Fruit fly (Drosophila melanogaster): Measurements from ENCODE around the gene knk.

The knk gene

dm6 chr3R:10161163-10161562 is 35.7 kb upstream of the knk start, which contains the start of gene CG6254 (continued):
- TF ChIP-seq Dbx (GFP tag; IDR thresholded peaks at IDR 0.05): peak; percentile 71
- TF ChIP-seq CG3281 (GFP tag; optimal IDR thresholded peaks at IDR 0.05): peak; percentile 100
- TF ChIP-seq al (GFP tag; IDR thresholded peaks at IDR 0.05): 0 out of 2 replicates have a peak, but pooled peaks have one; percentile 15
- TF ChIP-seq Ssrp (tag; optimal IDR thresholded peaks at IDR 0.05): no peak
- TF ChIP-seq h (optimal IDR thresholded peaks at IDR 0.05): no peak
- no peak for TF ChIP-seq fru (optimal IDR thresholded peaks at IDR 0.05)
- no peak for TF ChIP-seq hbn (GFP tag; IDR thresholded peaks at IDR 0.05; ENCODE audit: partially characterized antibody)
- no peak for TF ChIP-seq Mad (GFP tag; optimal IDR thresholded peaks at IDR 0.05)
- no peak for TF ChIP-seq CrebB (tag; optimal IDR thresholded peaks at IDR 0.05)
- TF ChIP-seq tgo (GFP tag; IDR thresholded peaks at IDR 0.05): no peak
- peak; percentile 27 for TF ChIP-seq pb (GFP tag; optimal IDR thresholded peaks at IDR 0.05)
- peak; percentile 33 for TF ChIP-seq her (GFP tag; optimal IDR thresholded peaks at IDR 0.05)
- peak; percentile 15 for TF ChIP-seq CG4854 (GFP tag; optimal IDR thresholded peaks at IDR 0.05)
- TF ChIP-seq crc (GFP tag; optimal IDR thresholded peaks at IDR 0.05): no peak
- TF ChIP-seq Dll (GFP tag; IDR thresholded peaks at IDR 0.05; ENCODE audit: partially characterized antibody): 0 out of 4 replicates have a peak, but pooled peaks have one; percentile 32
- peak; percentile 54 for TF ChIP-seq CG30020 (tag; optimal IDR thresholded peaks at IDR 0.05)
- peak; percentile 35; the same call in 1 of the 4 replicates for TF ChIP-seq Gug (GFP tag; IDR thresholded peaks at IDR 0.05)
- no peak for TF ChIP-seq wor (GFP tag; IDR thresholded peaks at IDR 0.05)
- TF ChIP-seq sug (tag; optimal IDR thresholded peaks at IDR 0.05): no peak
- peak; percentile 28; the same call in 1 of the 3 replicates for TF ChIP-seq vnd (GFP tag; IDR thresholded peaks at IDR 0.05; ENCODE audit: partially characterized antibody)
- peak; percentile 24 for TF ChIP-seq Fer2 (tag; optimal IDR thresholded peaks at IDR 0.05)
- TF ChIP-seq Hmx (GFP tag; optimal IDR thresholded peaks at IDR 0.05): no peak
- no peak for TF ChIP-seq CG18599 (GFP tag; optimal IDR thresholded peaks at IDR 0.05)
- no peak for TF ChIP-seq ranshi (GFP tag; IDR thresholded peaks at IDR 0.05)
- TF ChIP-seq inv (GFP tag; IDR thresholded peaks at IDR 0.05; ENCODE audit: partially characterized antibody): peak; percentile 28; the same call in 1 of the 2 replicates
- peak; percentile 52 for TF ChIP-seq Antp (GFP tag; optimal IDR thresholded peaks at IDR 0.05)
- TF ChIP-seq luna (GFP tag; optimal IDR thresholded peaks at IDR 0.05): no peak
- TF ChIP-seq Rfx (GFP tag; IDR thresholded peaks at IDR 0.05): peak; percentile 79
- TF ChIP-seq zfh1 (GFP tag; IDR thresholded peaks at IDR 0.05): 0 out of 3 replicates have a peak, but pooled peaks have one; percentile 30
- TF ChIP-seq Hey (tag; optimal IDR thresholded peaks at IDR 0.05): no peak
- no peak for TF ChIP-seq jigr1 (GFP tag; IDR thresholded peaks at IDR 0.05)
- peak; percentile 50 for TF ChIP-seq zfh2 (GFP tag; optimal IDR thresholded peaks at IDR 0.05)
- no peak for TF ChIP-seq pita (GFP tag; optimal IDR thresholded peaks at IDR 0.05)
- TF ChIP-seq CG2116 (GFP tag; optimal IDR thresholded peaks at IDR 0.05): peak; percentile 54
- TF ChIP-seq sob (GFP tag; IDR thresholded peaks at IDR 0.05): peak; percentile 63
- no peak for TF ChIP-seq gsb (GFP tag; IDR thresholded peaks at IDR 0.05)
- no peak for TF ChIP-seq CG12104 (GFP tag; optimal IDR thresholded peaks at IDR 0.05)
- TF ChIP-seq CG10543 (GFP tag; optimal IDR thresholded peaks at IDR 0.05): no peak
- no peak for TF ChIP-seq CG8388 (GFP tag; optimal IDR thresholded peaks at IDR 0.05)
- no peak for TF ChIP-seq CG32772 (GFP tag; IDR thresholded peaks at IDR 0.05)
- no peak for TF ChIP-seq CG18619 (GFP tag; optimal IDR thresholded peaks at IDR 0.05)
- 0 out of 2 replicates have a peak, but pooled peaks have one; percentile 30 for TF ChIP-seq unc-4 (GFP tag; IDR thresholded peaks at IDR 0.05; ENCODE audit: partially characterized antibody)
- TF ChIP-seq dm (GFP tag; optimal IDR thresholded peaks at IDR 0.05): peak; percentile 31
- no peak for TF ChIP-seq mld (GFP tag; IDR thresholded peaks at IDR 0.05; ENCODE audit: partially characterized antibody)
- peak; percentile 47; the same call in 1 of the 3 replicates for TF ChIP-seq CG6791 (GFP tag; IDR thresholded peaks at IDR 0.05; ENCODE audit: partially characterized antibody)
- TF ChIP-seq MBD-R2 (GFP tag; IDR thresholded peaks at IDR 0.05): peak; percentile 99
- TF ChIP-seq Dip2 (GFP tag; IDR thresholded peaks at IDR 0.05): no peak
- no peak for TF ChIP-seq cato (GFP tag; optimal IDR thresholded peaks at IDR 0.05; ENCODE audit: borderline replicate concordance)
- peak; percentile 16; the same call in 1 of the 3 replicates for TF ChIP-seq CG34224 (GFP tag; IDR thresholded peaks at IDR 0.05; ENCODE audit: partially characterized antibody)
- peak; percentile 6 for TF ChIP-seq CG18764 (GFP tag; optimal IDR thresholded peaks at IDR 0.05)
- no peak for TF ChIP-seq E2f1 (GFP tag; IDR thresholded peaks at IDR 0.05)

Measured in whole organism, embryonic.